Worm (Caenorhabditis elegans) whole organism, mixed stage, embryonic: ENCODE results near the gene Y62H9A.13.

Experiments
- M03D4.4 ChIP-seq: sonication (generic microtip); optimal IDR thresholded peaks from 2 replicates; lab custom pipeline; 2017; ENCODE audit warnings: mild to moderate bottlenecking, missing genetic modification characterization, missing compliant biosample characterization
- blmp-1 ChIP-seq: fragments of 150-350 bp; optimal IDR thresholded peaks from 2 replicates; lab custom pipeline; 2014; ENCODE audit warnings: missing biosample characterization, missing genetic modification characterization
- ceh-39 ChIP-seq: fragments of 150-350 bp; optimal IDR thresholded peaks from 2 replicates; lab custom pipeline; 2014; ENCODE audit warnings: missing biosample characterization, missing genetic modification characterization
- elt-3 ChIP-seq: fragments of 150-350 bp; optimal IDR thresholded peaks from 2 replicates; lab custom pipeline; 2014; ENCODE audit warnings: missing biosample characterization, missing genetic modification characterization
- mab-5 ChIP-seq: fragments of 150-350 bp; optimal IDR thresholded peaks from 2 replicates; lab custom pipeline; 2014; ENCODE audit warnings: missing biosample characterization, missing genetic modification characterization
- nhr-12 ChIP-seq: fragments of 150-350 bp; optimal IDR thresholded peaks from 2 replicates; lab custom pipeline; 2014; ENCODE audit warnings: missing biosample characterization, missing genetic modification characterization
- nhr-237 ChIP-seq: fragments of 150-350 bp; optimal IDR thresholded peaks from 2 replicates; lab custom pipeline; 2014; ENCODE audit warnings: missing biosample characterization, missing genetic modification characterization
- nhr-28 ChIP-seq: fragments of 150-350 bp; optimal IDR thresholded peaks from 2 replicates; lab custom pipeline; 2014; ENCODE audit warnings: missing biosample characterization, missing genetic modification characterization
- snpc-4 ChIP-seq: fragments of 150-350 bp; optimal IDR thresholded peaks from 2 replicates; lab custom pipeline; 2014; ENCODE audit warnings: missing biosample characterization, missing genetic modification characterization
- unc-39 ChIP-seq: fragments of 150-350 bp; optimal IDR thresholded peaks from 2 replicates; lab custom pipeline; 2014; ENCODE audit warnings: missing biosample characterization, missing genetic modification characterization
- unc-62 ChIP-seq: fragments of 150-350 bp; optimal IDR thresholded peaks from 2 replicates; lab custom pipeline; 2014; ENCODE audit warnings: missing biosample characterization, missing genetic modification reagents, missing genetic modification characterization

DNA sequence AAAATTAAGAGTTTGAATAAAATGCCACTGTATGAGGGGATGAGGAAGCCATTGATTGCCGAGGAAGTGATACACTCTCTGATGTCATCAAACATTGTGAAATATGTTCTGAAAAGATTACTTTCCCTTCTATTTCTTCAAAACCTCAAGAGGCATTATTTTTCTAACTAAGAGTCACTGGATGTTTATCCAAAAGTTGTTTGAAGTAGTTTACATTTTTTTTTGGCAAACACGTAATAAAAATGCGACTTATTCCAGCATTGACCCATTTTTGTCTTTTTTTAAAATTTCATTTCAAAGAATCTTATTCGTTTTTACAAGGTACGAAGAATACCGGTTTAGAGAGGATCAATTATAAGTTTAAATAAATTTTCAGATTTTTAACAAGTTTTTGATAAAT, 9.5 kb upstream of the Y62H9A.13 start, which contains the start of gene Y62H9A.11:
- no peak for TF ChIP-seq mab-5 (tag; lab: Kevin White, UChicago)
- no peak for TF ChIP-seq nhr-237 (tag; lab: Kevin White, UChicago)
- TF ChIP-seq elt-3 (tag; lab: Kevin White, UChicago) = no peak
- TF ChIP-seq snpc-4 = no peak
- TF ChIP-seq blmp-1 (tag; lab: Kevin White, UChicago) = no peak
- TF ChIP-seq nhr-12 (tag; lab: Kevin White, UChicago) = no peak
- no peak for TF ChIP-seq unc-62 (GFP tag; lab: Kevin White, UChicago)
- no peak for TF ChIP-seq unc-39 (tag; lab: Kevin White, UChicago)
- TF ChIP-seq M03D4.4 (tag; lab: Kevin White, UChicago) = no peak
- TF ChIP-seq ceh-39 (tag; lab: Kevin White, UChicago) = no peak
- no peak for TF ChIP-seq nhr-28 (tag; lab: Kevin White, UChicago)
